Fruit fly (Drosophila melanogaster) whole organism, adult: ENCODE results near the gene CG32374.

Experiments
- CG11617 ChIP-seq: fragments of 200-800 bp; sonication (Bioruptor generic); optimal IDR thresholded peaks from 2 replicates; lab custom pipeline; 2017; ENCODE audit warnings: mild to moderate bottlenecking, missing biosample characterization, missing genetic modification reagents, missing genetic modification characterization
- CG12768 ChIP-seq: fragments of 200-800 bp; sonication (Bioruptor generic); optimal IDR thresholded peaks from 2 replicates; lab custom pipeline; 2017; ENCODE audit warnings: missing biosample characterization, missing genetic modification characterization, mild to moderate bottlenecking, moderate library complexity, missing genetic modification reagents
- CG14711 ChIP-seq: fragments of 200-800 bp; sonication (Bioruptor generic); optimal IDR thresholded peaks from 2 replicates; lab custom pipeline; 2018; ENCODE audit warnings: missing biosample characterization, mild to moderate bottlenecking, missing genetic modification characterization, moderate library complexity
- CG1620 ChIP-seq: fragments of 200-800 bp; sonication (Bioruptor generic); optimal IDR thresholded peaks from 2 replicates; lab custom pipeline; 2016; ENCODE audit warnings: missing biosample characterization, missing genetic modification characterization
- CG33017 ChIP-seq: fragments of 200-800 bp; sonication (Bioruptor generic); optimal IDR thresholded peaks from 2 replicates; lab custom pipeline; 2018; ENCODE audit warnings: missing biosample characterization, mild to moderate bottlenecking, missing genetic modification characterization, moderate library complexity
- CG5204 ChIP-seq: fragments of 200-800 bp; sonication (Bioruptor generic); optimal IDR thresholded peaks from 2 replicates; lab custom pipeline; 2016; ENCODE audit warnings: missing biosample characterization, missing genetic modification characterization
- CG7045 ChIP-seq: fragments of 200-800 bp; sonication (Bioruptor generic); optimal IDR thresholded peaks from 2 replicates; lab custom pipeline; 2017; ENCODE audit warnings: missing biosample characterization, mild to moderate bottlenecking, missing genetic modification characterization
- CG7101 ChIP-seq: fragments of 200-800 bp; sonication (Bioruptor generic); optimal IDR thresholded peaks from 2 replicates; lab custom pipeline; 2018; ENCODE audit warnings: missing biosample characterization, mild to moderate bottlenecking, missing genetic modification characterization, moderate library complexity
- Clk ChIP-seq: fragments of 200-800 bp; sonication (Bioruptor generic); optimal IDR thresholded peaks from 2 replicates; lab custom pipeline; 2017; ENCODE audit warnings: missing biosample characterization, missing genetic modification characterization
- Crg-1 ChIP-seq: fragments of 200-800 bp; sonication (Bioruptor generic); optimal IDR thresholded peaks from 2 replicates; lab custom pipeline; 2016; ENCODE audit warnings: missing biosample characterization, missing genetic modification characterization
- Hr96 ChIP-seq: fragments of 200-800 bp; sonication (Bioruptor generic); optimal IDR thresholded peaks from 2 replicates; lab custom pipeline; 2016; ENCODE audit warnings: missing biosample characterization, missing genetic modification characterization
- Mnt ChIP-seq: fragments of 200-800 bp; sonication (Bioruptor generic); optimal IDR thresholded peaks from 2 replicates; lab custom pipeline; 2016; ENCODE audit warnings: missing biosample characterization, mild to moderate bottlenecking, missing genetic modification characterization
- bab1 ChIP-seq: fragments of 200-800 bp; sonication (Bioruptor generic); optimal IDR thresholded peaks from 3 replicates; lab custom pipeline; 2019; ENCODE audit warnings: missing biosample characterization, mild to moderate bottlenecking, missing genetic modification characterization, moderate library complexity
- cic ChIP-seq: fragments of 200-800 bp; sonication (Bioruptor generic); optimal IDR thresholded peaks from 2 replicates; lab custom pipeline; 2017; ENCODE audit warnings: missing biosample characterization, mild to moderate bottlenecking, missing genetic modification characterization, moderate library complexity
- cnc ChIP-seq, 2 experiments: fragments of >200 bp; optimal IDR thresholded peaks; 2 replicates each; lab custom pipeline; 2017
- kay ChIP-seq: fragments of 200-800 bp; sonication (Bioruptor generic); peaks from one replicate; lab custom pipeline; 2016; ENCODE audit warnings: missing biosample characterization, missing genetic modification characterization, borderline replicate concordance
- ovo ChIP-seq: fragments of 200-800 bp; sonication (Bioruptor generic); optimal IDR thresholded peaks from 2 replicates; lab custom pipeline; 2016; ENCODE audit warnings: missing biosample characterization, missing genetic modification characterization
- pad ChIP-seq: fragments of 200-800 bp; sonication (Bioruptor generic); optimal IDR thresholded peaks from 3 replicates; lab custom pipeline; 2017; ENCODE audit warnings: missing biosample characterization, missing genetic modification characterization, mild to moderate bottlenecking, moderate library complexity, missing genetic modification reagents
- tj ChIP-seq: fragments of 200-800 bp; sonication (Bioruptor generic); optimal IDR thresholded peaks from 3 replicates; lab custom pipeline; 2017; ENCODE audit warnings: missing biosample characterization, mild to moderate bottlenecking, missing genetic modification characterization, moderate library complexity
- toe ChIP-seq: fragments of 200-800 bp; sonication (Bioruptor generic); optimal IDR thresholded peaks from 2 replicates; lab custom pipeline; 2016; ENCODE audit warnings: missing biosample characterization, missing genetic modification characterization

Gene CG32374

DNA sequence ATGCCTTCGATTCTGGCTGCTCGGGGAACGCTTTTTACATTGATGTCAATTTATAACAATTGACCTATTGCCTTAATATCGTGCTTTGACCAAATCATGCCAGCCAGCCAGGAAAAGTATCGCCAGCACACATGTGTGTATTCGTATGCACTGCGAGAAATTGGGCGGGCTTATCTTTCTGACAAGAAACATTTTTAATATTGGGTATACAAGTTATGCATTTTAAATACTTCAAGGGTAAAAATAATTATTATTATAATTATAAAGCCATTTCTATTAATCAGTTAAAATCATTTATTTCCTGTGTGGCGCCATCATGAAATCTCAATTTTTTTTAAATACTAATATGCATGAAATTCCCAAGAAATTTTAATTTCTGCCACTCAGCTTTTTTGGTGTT lies 19.1 kb downstream of the CG32374 start:
- TF ChIP-seq toe (GFP tag; lab: Kevin White, UChicago) (no peak), kay (GFP tag; lab: Kevin White, UChicago) (peak; percentile 16), CG7045 (GFP tag; lab: Kevin White, UChicago) (no peak)

DNA sequence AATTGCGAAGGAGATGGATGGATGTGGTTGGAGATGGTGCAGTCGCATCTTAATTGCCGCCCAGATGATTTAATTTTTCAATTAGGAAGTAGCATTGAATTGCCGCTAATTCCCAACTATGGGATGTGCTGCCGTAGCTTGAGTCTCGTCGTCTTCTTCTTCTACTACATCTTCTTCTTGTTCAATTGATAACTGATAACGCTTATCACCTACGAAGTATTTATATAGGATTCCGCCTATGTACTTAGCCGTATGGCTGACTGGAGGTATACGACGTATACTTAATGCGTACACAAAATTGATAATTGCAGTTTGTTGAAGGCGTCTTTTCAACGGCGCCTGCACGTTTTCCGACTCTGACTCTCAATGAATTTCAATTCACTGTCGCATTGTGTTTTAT lies 20.3 kb downstream of the CG32374 start:
- TF ChIP-seq CG14711 (tag; lab: Kevin White, UChicago) (no peak), CG7101 (tag; lab: Kevin White, UChicago) (no peak), toe (GFP tag; lab: Kevin White, UChicago) (no peak), bab1 (GFP tag; lab: Kevin White, UChicago) (no peak), tj (GFP tag; lab: Kevin White, UChicago) (no peak), CG33017 (tag; lab: Kevin White, UChicago) (no peak), pad (GFP tag; lab: Kevin White, UChicago) (no peak), cic (GFP tag; lab: Kevin White, UChicago) (peak; percentile 78)

dm6 chr3L:7519219-7519618 lies 21.7 kb downstream of the CG32374 start:
- no peak for TF ChIP-seq CG14711 (tag; lab: Kevin White, UChicago)
- no peak for TF ChIP-seq CG7045 (GFP tag; lab: Kevin White, UChicago)
- TF ChIP-seq toe (GFP tag; lab: Kevin White, UChicago), result no peak
- TF ChIP-seq CG1620 (GFP tag; lab: Kevin White, UChicago), result no peak
- no peak for TF ChIP-seq tj (GFP tag; lab: Kevin White, UChicago)
- no peak for TF ChIP-seq CG12768
- no peak for TF ChIP-seq Hr96 (GFP tag; lab: Kevin White, UChicago)
- no peak for TF ChIP-seq cnc (optimal IDR thresholded peaks at IDR 0.05; lab: Kevin White, UChicago)
- no peak for TF ChIP-seq ovo
- no peak for TF ChIP-seq Crg-1 (GFP tag; lab: Kevin White, UChicago)
- TF ChIP-seq CG7101 (tag; lab: Kevin White, UChicago), result no peak
- no peak for TF ChIP-seq pad (GFP tag; lab: Kevin White, UChicago)
- no peak for TF ChIP-seq Mnt (GFP tag; lab: Kevin White, UChicago)
- no peak for TF ChIP-seq cic (GFP tag; lab: Kevin White, UChicago)

dm6 chr3L:7518351-7519102 lies 22.4 kb downstream of the CG32374 start, which contains the start of gene ltl:
Gene ltl (plus strand): TSS chr3L:7518997.
- TF ChIP-seq pad (GFP tag; lab: Kevin White, UChicago), result no peak
- no peak for TF ChIP-seq bab1 (GFP tag; lab: Kevin White, UChicago)
- TF ChIP-seq cic (GFP tag; lab: Kevin White, UChicago), result peak; percentile 18

dm6 chr3L:7510414-7511384 lies 30.3 kb downstream of the CG32374 start, which contains the start of gene CG7546:
Gene CG7546 (plus strand): TSS chr3L:7510986.
- TF ChIP-seq toe (GFP tag; lab: Kevin White, UChicago) (no peak), Clk (no peak), Hr96 (GFP tag; lab: Kevin White, UChicago) (peak; percentile 23), CG12768 (no peak), ovo (peak; percentile 45), CG7101 (tag; lab: Kevin White, UChicago) (no peak), tj (GFP tag; lab: Kevin White, UChicago) (peak; percentile 82), CG14711 (tag; lab: Kevin White, UChicago) (peak; percentile 64), Mnt (GFP tag; lab: Kevin White, UChicago) (peak; percentile 68), pad (GFP tag; lab: Kevin White, UChicago) (peak; percentile 43), CG7045 (GFP tag; lab: Kevin White, UChicago) (no peak), kay (GFP tag; lab: Kevin White, UChicago) (no peak), CG33017 (tag; lab: Kevin White, UChicago) (peak; percentile 13), CG11617 (GFP tag; lab: Kevin White, UChicago) (no peak), cnc (optimal IDR thresholded peaks at IDR 0.05; lab: Kevin White, UChicago) (no peak), cic (GFP tag; lab: Kevin White, UChicago) (peak; percentile 12), CG1620 (GFP tag; lab: Kevin White, UChicago) (no peak), CG5204 (GFP tag; lab: Kevin White, UChicago) (peak; percentile 50), Crg-1 (GFP tag; lab: Kevin White, UChicago) (no peak), bab1 (GFP tag; lab: Kevin White, UChicago) (peak; percentile 25)

DNA sequence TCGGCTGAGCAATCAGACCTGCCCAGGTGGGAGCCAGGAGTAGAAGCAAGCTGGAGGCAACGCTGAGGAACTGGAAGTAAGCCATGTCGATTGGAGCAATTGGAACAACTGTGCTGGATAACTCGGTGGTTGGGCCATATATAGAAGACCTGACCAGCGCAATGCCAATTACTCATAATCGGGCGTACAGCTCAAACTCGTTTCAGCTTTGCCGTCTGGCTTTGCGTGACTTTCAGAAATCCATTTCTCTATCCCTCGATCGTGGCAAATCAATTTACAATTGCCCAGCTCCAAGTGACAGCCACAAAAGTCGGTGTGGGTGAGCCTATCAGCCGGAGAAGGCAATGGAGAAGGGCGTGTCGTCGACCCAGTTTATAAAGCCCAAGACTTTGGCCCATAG lies 34.9 kb downstream of the CG32374 start, which contains the start of gene CG7548:
Gene CG7548 (minus strand): TSS at position 101 of the 400 bp plus-strand sequence.
- no peak for TF ChIP-seq cnc (optimal IDR thresholded peaks at IDR 0.05; lab: Kevin White, UChicago)
- TF ChIP-seq CG11617 (GFP tag; lab: Kevin White, UChicago), result no peak
- TF ChIP-seq cic (GFP tag; lab: Kevin White, UChicago), result no peak
- no peak for TF ChIP-seq Hr96 (GFP tag; lab: Kevin White, UChicago)
- no peak for TF ChIP-seq ovo
- no peak for TF ChIP-seq CG1620 (GFP tag; lab: Kevin White, UChicago)
- no peak for TF ChIP-seq kay (GFP tag; lab: Kevin White, UChicago)
- TF ChIP-seq pad (GFP tag; lab: Kevin White, UChicago), result no peak
- no peak for TF ChIP-seq toe (GFP tag; lab: Kevin White, UChicago)
- TF ChIP-seq CG7101 (tag; lab: Kevin White, UChicago), result no peak
- TF ChIP-seq CG33017 (tag; lab: Kevin White, UChicago), result no peak
